Worm (Caenorhabditis elegans): ENCODE measurements around the gene ced-10.

DNA sequence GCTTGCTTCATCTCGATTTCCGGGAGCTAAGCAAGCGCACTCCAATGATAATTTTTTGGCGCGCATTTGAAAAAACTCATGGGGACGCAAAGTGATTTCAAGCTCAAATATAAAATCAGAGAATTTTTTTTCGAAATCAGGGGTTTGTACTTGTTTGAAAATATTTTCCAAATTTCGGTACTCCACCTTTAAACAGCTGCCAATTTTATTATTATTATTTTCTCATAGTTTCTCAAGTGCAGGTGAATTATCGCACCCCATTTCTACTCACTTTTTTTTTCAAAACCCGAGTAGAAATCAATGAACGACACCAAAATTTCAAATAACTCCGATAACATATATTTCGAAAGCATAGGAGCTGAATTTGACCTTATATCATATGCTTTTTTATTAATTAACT, 5.2 kb downstream of the ced-10 start, which contains the start of gene srz-83:
- TF ChIP-seq hif-1 (tag; optimal IDR thresholded peaks at IDR 0.05) = no peak
- no peak for TF ChIP-seq zag-1 (tag; optimal IDR thresholded peaks at IDR 0.05)
- no peak for TF ChIP-seq nhr-76 (tag; optimal IDR thresholded peaks at IDR 0.05)
- no peak for TF ChIP-seq ceh-82 (tag; optimal IDR thresholded peaks at IDR 0.05)
- TF ChIP-seq pqm-1 (tag; optimal IDR thresholded peaks at IDR 0.05) = no peak
- TF ChIP-seq nhr-11 (tag; optimal IDR thresholded peaks at IDR 0.05) = no peak
- TF ChIP-seq zfp-2 (tag; optimal IDR thresholded peaks at IDR 0.05) = no peak
- TF ChIP-seq fkh-10 (GFP tag; optimal IDR thresholded peaks at IDR 0.05) = no peak
